Fruit fly (Drosophila melanogaster) whole organism, embryonic: Measurements from ENCODE around the gene Syx18.

Source experiments
- Ada2b ChIP-seq: fragments of 200-800 bp; sonication (Bioruptor generic); IDR thresholded peaks from 2 replicates; pipeline ENCODE4 v1.3.6; 2022; ENCODE audit warnings: missing biosample characterization, missing genetic modification characterization
- Atf-2 ChIP-seq: fragments of 200-800 bp; sonication (Bioruptor generic); optimal IDR thresholded peaks from 2 replicates; lab custom pipeline; 2016; ENCODE audit warnings: missing biosample characterization, missing genetic modification characterization
- B-H1 ChIP-seq: fragments of 200-800 bp; sonication (Bioruptor generic); IDR thresholded peaks from 3 replicates; pipeline ENCODE4 v1.3.6; 2022; ENCODE audit warnings: missing biosample characterization, missing genetic modification characterization
- Bgb ChIP-seq: fragments of 200-800 bp; sonication (Bioruptor generic); IDR thresholded peaks from 2 replicates; pipeline ENCODE4 v1.3.6; 2022; ENCODE audit warnings: missing biosample characterization, missing genetic modification characterization; ENCODE audit not compliant: partially characterized antibody
- CG10321 ChIP-seq: fragments of 200-800 bp; sonication (Bioruptor generic); IDR thresholded peaks from 2 replicates; pipeline ENCODE4 v1.3.6; 2022; ENCODE audit warnings: missing biosample characterization, missing genetic modification characterization
- CG10979 ChIP-seq: fragments of 200-800 bp; sonication (Bioruptor generic); optimal IDR thresholded peaks from 2 replicates; lab custom pipeline; 2018; ENCODE audit warnings: missing biosample characterization, mild to moderate bottlenecking, missing genetic modification characterization, moderate library complexity
- CG11398 ChIP-seq: fragments of 200-800 bp; sonication (Bioruptor generic); optimal IDR thresholded peaks from 2 replicates; lab custom pipeline; 2016; ENCODE audit warnings: missing biosample characterization, missing genetic modification characterization
- CG13287 ChIP-seq: fragments of 200-800 bp; sonication (Bioruptor generic); IDR thresholded peaks from 2 replicates; pipeline ENCODE4 v1.3.6; 2022; ENCODE audit warnings: missing biosample characterization, missing genetic modification characterization; ENCODE audit not compliant: partially characterized antibody
- CG14860 ChIP-seq: fragments of 200-800 bp; sonication (Bioruptor generic); IDR thresholded peaks from 3 replicates; pipeline ENCODE4 v1.3.6; 2022; ENCODE audit warnings: missing biosample characterization, missing genetic modification characterization; ENCODE audit not compliant: partially characterized antibody
- CG17829 ChIP-seq: fragments of 200-800 bp; optimal IDR thresholded peaks from 2 replicates; lab custom pipeline; 2019; ENCODE audit warnings: missing biosample characterization, mild to moderate bottlenecking, missing genetic modification characterization, moderate library complexity
- CG2199 ChIP-seq: fragments of 200-800 bp; sonication (Bioruptor generic); IDR thresholded peaks from 3 replicates; pipeline ENCODE4 v1.3.6; 2022; ENCODE audit warnings: missing biosample characterization, missing genetic modification characterization
- CG2202 ChIP-seq: fragments of 200-800 bp; sonication (Bioruptor generic); optimal IDR thresholded peaks from 2 replicates; lab custom pipeline; 2018; ENCODE audit warnings: missing biosample characterization, mild to moderate bottlenecking, missing genetic modification characterization
- CG34224 ChIP-seq: fragments of 200-800 bp; sonication (Bioruptor generic); IDR thresholded peaks from 3 replicates; pipeline ENCODE4 v1.3.6; 2022; ENCODE audit warnings: missing biosample characterization, missing genetic modification characterization; ENCODE audit not compliant: partially characterized antibody
- CG34422 ChIP-seq: fragments of 200-800 bp; sonication (Bioruptor generic); IDR thresholded peaks from 3 replicates; pipeline ENCODE4 v1.3.6; 2022; ENCODE audit warnings: missing biosample characterization, missing genetic modification characterization
- CG3847 ChIP-seq: fragments of 200-800 bp; sonication (Bioruptor generic); IDR thresholded peaks from 2 replicates; pipeline ENCODE4 v1.3.6; 2022; ENCODE audit warnings: missing biosample characterization, missing genetic modification characterization
- CG42726 ChIP-seq: fragments of 200-800 bp; sonication (Bioruptor generic); IDR thresholded peaks from 2 replicates; pipeline ENCODE4 v1.3.6; 2022; ENCODE audit warnings: missing biosample characterization, missing genetic modification characterization; ENCODE audit not compliant: partially characterized antibody
- CG6254 ChIP-seq: fragments of 200-800 bp; sonication (Bioruptor generic); optimal IDR thresholded peaks from 3 replicates; lab custom pipeline; 2017; ENCODE audit warnings: mild to moderate bottlenecking, missing biosample characterization, missing genetic modification reagents, missing genetic modification characterization
- CG6683 ChIP-seq: fragments of 200-800 bp; sonication (Bioruptor generic); optimal IDR thresholded peaks from 2 replicates; lab custom pipeline; 2017; ENCODE audit warnings: missing biosample characterization, mild to moderate bottlenecking, missing genetic modification characterization, missing genetic modification reagents
- CoRest ChIP-seq: fragments of 200-800 bp; sonication (Bioruptor generic); optimal IDR thresholded peaks from 3 replicates; lab custom pipeline; 2018; ENCODE audit warnings: missing biosample characterization, mild to moderate bottlenecking, missing genetic modification characterization, moderate library complexity
- D19B ChIP-seq: fragments of 200-800 bp; sonication (Bioruptor generic); optimal IDR thresholded peaks from 2 replicates; lab custom pipeline; 2017; ENCODE audit warnings: missing biosample characterization, mild to moderate bottlenecking, missing genetic modification characterization
- HLH4C ChIP-seq: fragments of 200-800 bp; sonication (Bioruptor generic); IDR thresholded peaks from 3 replicates; pipeline ENCODE4 v1.3.6; 2022; ENCODE audit warnings: missing biosample characterization, missing genetic modification characterization; ENCODE audit not compliant: partially characterized antibody
- MESR4 ChIP-seq: fragments of 200-800 bp; sonication (Bioruptor generic); optimal IDR thresholded peaks from 2 replicates; lab custom pipeline; 2018; ENCODE audit warnings: missing biosample characterization, mild to moderate bottlenecking, missing genetic modification characterization, moderate library complexity
- Max ChIP-seq: fragments of 200-800 bp; sonication (Bioruptor generic); optimal IDR thresholded peaks from 2 replicates; lab custom pipeline; 2016; ENCODE audit warnings: missing biosample characterization, mild to moderate bottlenecking, missing genetic modification characterization
- Sry-δ ChIP-seq: fragments of 200-800 bp; sonication (Bioruptor generic); optimal IDR thresholded peaks from 2 replicates; lab custom pipeline; 2016; ENCODE audit warnings: missing biosample characterization, missing genetic modification characterization
- Stat92E ChIP-seq, 3 experiments: fragments of >200 bp in 2 of 3; fragments of 200-800 bp in 1 of 3; sonication (Bioruptor generic) in 1 of 3; optimal IDR thresholded peaks; 2 replicates each; lab custom pipeline; 2017 to 2019; ENCODE audit warnings: missing biosample characterization in 3 of 3, missing genetic modification characterization in 3 of 3, mild to moderate bottlenecking in 1 of 3, moderate library complexity in 1 of 3
- ato ChIP-seq: fragments of 200-800 bp; sonication (Bioruptor generic); IDR thresholded peaks from 2 replicates; pipeline ENCODE4 v1.3.6; 2022; ENCODE audit warnings: missing biosample characterization, missing genetic modification characterization; ENCODE audit not compliant: partially characterized antibody
- bowl ChIP-seq: fragments of 200-800 bp; sonication (Bioruptor generic); IDR thresholded peaks from 2 replicates; pipeline ENCODE4 v1.3.6; 2022; ENCODE audit warnings: missing biosample characterization, missing genetic modification characterization
- cg ChIP-seq: fragments of 200-800 bp; sonication (Bioruptor generic); optimal IDR thresholded peaks from 3 replicates; lab custom pipeline; 2019; ENCODE audit warnings: missing biosample characterization, mild to moderate bottlenecking, missing genetic modification characterization, moderate library complexity
- crol ChIP-seq: fragments of 200-800 bp; sonication (Bioruptor generic); IDR thresholded peaks from 2 replicates; pipeline ENCODE4 v1.3.6; 2022; ENCODE audit warnings: missing biosample characterization, missing genetic modification characterization
- dmrt11E ChIP-seq: fragments of 200-800 bp; sonication (Bioruptor generic); optimal IDR thresholded peaks from 3 replicates; lab custom pipeline; 2018; ENCODE audit warnings: missing biosample characterization, mild to moderate bottlenecking, missing genetic modification characterization, moderate library complexity
- ftz-f1 ChIP-seq: fragments of 200-800 bp; sonication (Bioruptor generic); optimal IDR thresholded peaks from 2 replicates; lab custom pipeline; 2016; ENCODE audit warnings: missing biosample characterization, missing genetic modification characterization
- mld ChIP-seq: fragments of 200-800 bp; sonication (Bioruptor generic); IDR thresholded peaks from 3 replicates; pipeline ENCODE4 v1.3.6; 2022; ENCODE audit warnings: missing biosample characterization, missing genetic modification characterization; ENCODE audit not compliant: partially characterized antibody
- nerfin-1 ChIP-seq: fragments of 200-800 bp; sonication (Bioruptor generic); optimal IDR thresholded peaks from 3 replicates; lab custom pipeline; 2019; ENCODE audit warnings: missing biosample characterization, mild to moderate bottlenecking, missing genetic modification characterization, moderate library complexity
- nmo ChIP-seq: fragments of 200-800 bp; sonication (Bioruptor generic); optimal IDR thresholded peaks from 2 replicates; lab custom pipeline; 2018; ENCODE audit warnings: missing biosample characterization, mild to moderate bottlenecking, missing genetic modification characterization, moderate library complexity
- odd ChIP-seq: fragments of 200-800 bp; sonication (Bioruptor generic); optimal IDR thresholded peaks from 2 replicates; lab custom pipeline; 2017; ENCODE audit warnings: missing biosample characterization, mild to moderate bottlenecking, missing genetic modification characterization
- sens ChIP-seq: fragments of 200-800 bp; sonication (Bioruptor generic); peaks from one replicate; lab custom pipeline; 2016; ENCODE audit warnings: missing biosample characterization, missing genetic modification characterization
- so ChIP-seq: fragments of 200-800 bp; sonication (Bioruptor generic); IDR thresholded peaks from 3 replicates; pipeline ENCODE4 v1.3.6; 2022; ENCODE audit warnings: missing biosample characterization, missing genetic modification characterization
- sob ChIP-seq: fragments of 200-800 bp; sonication (Bioruptor generic); IDR thresholded peaks from 2 replicates; pipeline ENCODE4 v1.3.6; 2022; ENCODE audit warnings: missing biosample characterization, missing genetic modification characterization
- tgo ChIP-seq: fragments of 200-800 bp; sonication (Bioruptor generic); IDR thresholded peaks from 3 replicates; pipeline ENCODE4 v1.3.6; 2022; ENCODE audit warnings: missing biosample characterization, missing genetic modification characterization
- tna ChIP-seq: fragments of 200-800 bp; sonication (Bioruptor generic); IDR thresholded peaks from 2 replicates; pipeline ENCODE4 v1.3.6; 2022; ENCODE audit warnings: missing biosample characterization, missing genetic modification characterization; ENCODE audit not compliant: partially characterized antibody
- unc-4 ChIP-seq: fragments of 200-800 bp; sonication (Bioruptor generic); IDR thresholded peaks from 2 replicates; pipeline ENCODE4 v1.3.6; 2022; ENCODE audit warnings: missing biosample characterization, missing genetic modification characterization; ENCODE audit not compliant: partially characterized antibody

Gene Syx18

dm6 chr3R:24649923-24650322 lies 24.6 kb upstream of the Syx18 start, which contains the start of the genes puf and ash2 (continued):
- TF ChIP-seq Sry-δ (GFP tag; lab: Kevin White, UChicago) (peak; percentile 65), so (GFP tag; lab: Robert Waterston, UW) (no peak), CG14860 (GFP tag; lab: Robert Waterston, UW) (peak; percentile 44; the same call in 2 of the 3 replicates), CG13287 (GFP tag; lab: Robert Waterston, UW) (peak; percentile 68), CG10979 (tag; lab: Kevin White, UChicago) (no peak), tna (GFP tag; lab: Robert Waterston, UW) (no peak), tgo (GFP tag; lab: Robert Waterston, UW) (no peak), Stat92E (GFP tag; optimal IDR thresholded peaks at IDR 0.05; lab: Kevin White, UChicago) (peak in 1 of 3 experiments; percentile 25), bowl (GFP tag; lab: Robert Waterston, UW) (no peak), CG3847 (GFP tag; lab: Robert Waterston, UW) (peak; percentile 53), nmo (GFP tag; lab: Kevin White, UChicago) (peak; percentile 25), mld (GFP tag; lab: Robert Waterston, UW) (0 out of 3 replicates have a peak, but pooled peaks have one; percentile 43), cg (GFP tag; lab: Kevin White, UChicago) (peak; percentile 16), Ada2b (GFP tag; lab: Robert Waterston, UW) (no peak), sob (GFP tag; lab: Robert Waterston, UW) (peak; percentile 57), CG34224 (peak; percentile 54; the same call in 1 of the 3 replicates), Atf-2 (no peak), CG34422 (GFP tag; lab: Robert Waterston, UW) (peak; percentile 91), CG6254 (no peak), MESR4 (GFP tag; lab: Kevin White, UChicago) (peak; percentile 76), CG17829 (peak; percentile 36), CG2202 (tag; lab: Kevin White, UChicago) (no peak), CG10321 (GFP tag; lab: Robert Waterston, UW) (no peak), Bgb (peak; percentile 70), Max (GFP tag; lab: Kevin White, UChicago) (peak; percentile 21), crol (GFP tag; lab: Robert Waterston, UW) (0 out of 2 replicates have a peak, but pooled peaks have one; percentile 48), D19B (GFP tag; lab: Kevin White, UChicago) (no peak), odd (GFP tag; lab: Kevin White, UChicago) (no peak), ftz-f1 (GFP tag; lab: Kevin White, UChicago) (no peak), nerfin-1 (no peak), CoRest (tag; lab: Kevin White, UChicago) (no peak), CG11398 (GFP tag; lab: Kevin White, UChicago) (no peak), B-H1 (GFP tag; lab: Robert Waterston, UW) (no peak), CG2199 (GFP tag; lab: Robert Waterston, UW) (no peak), unc-4 (GFP tag; lab: Robert Waterston, UW) (peak; percentile 48), CG6683 (GFP tag; lab: Kevin White, UChicago) (no peak), CG42726 (peak; percentile 63), HLH4C (GFP tag; lab: Robert Waterston, UW) (peak; percentile 58; the same call in 2 of the 3 replicates), dmrt11E (no peak), sens (no peak), ato (GFP tag; lab: Robert Waterston, UW) (peak; percentile 58)
- TF ChIP-seq, all 482 proteins: peak for 65
